Fruit fly (Drosophila melanogaster) whole organism, embryonic: Measurements from ENCODE around the gene mRpS11.

Experiments used
- CG16779 ChIP-seq: fragments of 200-800 bp; sonication (Bioruptor generic); IDR thresholded peaks from 2 replicates; pipeline ENCODE4 v1.3.6; 2022; ENCODE audit warnings: missing biosample characterization, missing genetic modification characterization
- CG16813 ChIP-seq: fragments of 200-800 bp; sonication (Bioruptor generic); IDR thresholded peaks from 3 replicates; pipeline ENCODE4 v1.3.6; 2022; ENCODE audit warnings: missing biosample characterization, missing genetic modification characterization; ENCODE audit not compliant: partially characterized antibody
- CG2202 ChIP-seq: fragments of 200-800 bp; sonication (Bioruptor generic); optimal IDR thresholded peaks from 2 replicates; lab custom pipeline; 2018; ENCODE audit warnings: missing biosample characterization, mild to moderate bottlenecking, missing genetic modification characterization
- CG3407 ChIP-seq: fragments of 200-800 bp; sonication (Bioruptor generic); optimal IDR thresholded peaks from 2 replicates; lab custom pipeline; 2018; ENCODE audit warnings: missing biosample characterization, mild to moderate bottlenecking, missing genetic modification characterization
- CG4328 ChIP-seq: fragments of 200-800 bp; sonication (Bioruptor generic); optimal IDR thresholded peaks from 3 replicates; lab custom pipeline; 2017; ENCODE audit warnings: missing biosample characterization, missing genetic modification reagents, missing genetic modification characterization
- CTCF ChIP-seq: fragments of 200-800 bp; sonication (Bioruptor generic); optimal IDR thresholded peaks from 2 replicates; lab custom pipeline; 2017; ENCODE audit warnings: missing biosample characterization, mild to moderate bottlenecking, missing genetic modification characterization, moderate library complexity
- H15 ChIP-seq: fragments of 200-800 bp; sonication (Bioruptor generic); IDR thresholded peaks from 3 replicates; pipeline ENCODE4 v1.3.6; 2022; ENCODE audit warnings: missing biosample characterization, missing genetic modification characterization
- dan ChIP-seq: fragments of 200-800 bp; sonication (Bioruptor generic); IDR thresholded peaks from 2 replicates; pipeline ENCODE4 v1.3.6; 2022; ENCODE audit warnings: missing biosample characterization, missing genetic modification characterization
- nom ChIP-seq: fragments of 200-800 bp; sonication (Bioruptor generic); optimal IDR thresholded peaks from 2 replicates; lab custom pipeline; 2017; ENCODE audit warnings: missing biosample characterization, missing genetic modification characterization, mild to moderate bottlenecking, moderate library complexity, missing genetic modification reagents
- otp ChIP-seq: fragments of 200-800 bp; sonication (Bioruptor generic); IDR thresholded peaks from 3 replicates; pipeline ENCODE4, ENCODE4 v1.3.6; 2022; ENCODE audit warnings: missing biosample characterization, missing genetic modification characterization
- psq ChIP-seq: fragments of 200-800 bp; sonication (Bioruptor generic); optimal IDR thresholded peaks from 2 replicates; lab custom pipeline; 2017; ENCODE audit warnings: missing biosample characterization, missing genetic modification characterization
- zfh1 ChIP-seq: fragments of 200-800 bp; sonication (Bioruptor generic); IDR thresholded peaks from 3 replicates; pipeline ENCODE4 v1.3.6; 2022; ENCODE audit warnings: missing biosample characterization, missing genetic modification characterization

dm6 chr3R:17121277-17121676 lies 48.7 kb downstream of the mRpS11 start, which contains the start of gene CG42779:
- no peak for TF ChIP-seq CG16779 (GFP tag; lab: Robert Waterston, UW)
- no peak for TF ChIP-seq CG4328
- TF ChIP-seq CTCF: no peak
- no peak for TF ChIP-seq CG3407
- no peak for TF ChIP-seq CG16813 (GFP tag; lab: Robert Waterston, UW)
- TF ChIP-seq dan (GFP tag; lab: Robert Waterston, UW): no peak
- TF ChIP-seq H15 (GFP tag; lab: Robert Waterston, UW): no peak
- no peak for TF ChIP-seq psq
- no peak for TF ChIP-seq zfh1 (GFP tag; lab: Robert Waterston, UW)
- no peak for TF ChIP-seq nom (GFP tag; lab: Kevin White, UChicago)
- no peak for TF ChIP-seq CG2202
- TF ChIP-seq otp: no peak
